Fruit fly (Drosophila melanogaster) whole organism, prepupa: Measurements from ENCODE around the gene CG5080.

Experiments
- Blimp-1 ChIP-seq: fragments of 200-800 bp; sonication (Bioruptor generic); optimal IDR thresholded peaks from 3 replicates; lab custom pipeline; 2017; ENCODE audit warnings: missing biosample characterization, missing genetic modification characterization, mild to moderate bottlenecking, moderate library complexity, missing genetic modification reagents
- CG10631 ChIP-seq: fragments of 200-800 bp; sonication (Bioruptor generic); optimal IDR thresholded peaks from 2 replicates; lab custom pipeline; 2016; ENCODE audit warnings: missing biosample characterization, missing genetic modification characterization
- CG10669 ChIP-seq: fragments of 200-800 bp; sonication (Bioruptor generic); optimal IDR thresholded peaks from 3 replicates; lab custom pipeline; 2018; ENCODE audit warnings: missing biosample characterization, mild to moderate bottlenecking, missing genetic modification characterization, moderate library complexity
- CG11294 ChIP-seq: fragments of 200-800 bp; sonication (Bioruptor generic); IDR thresholded peaks from 2 replicates; pipeline ENCODE4 v1.3.6; 2022; ENCODE audit warnings: missing biosample characterization, missing genetic modification characterization
- CG11902 ChIP-seq: fragments of 200-800 bp; sonication (Bioruptor generic); optimal IDR thresholded peaks from 3 replicates; lab custom pipeline; 2016; ENCODE audit warnings: missing biosample characterization, missing genetic modification characterization
- CG1621 ChIP-seq: fragments of 200-800 bp; sonication (Bioruptor generic); optimal IDR thresholded peaks from 3 replicates; lab custom pipeline; 2018; ENCODE audit warnings: missing biosample characterization, mild to moderate bottlenecking, missing genetic modification characterization
- CG16779 ChIP-seq: fragments of 200-800 bp; sonication (Bioruptor generic); optimal IDR thresholded peaks from 3 replicates; lab custom pipeline; 2017; ENCODE audit warnings: missing biosample characterization, mild to moderate bottlenecking, missing genetic modification characterization
- CG3032 ChIP-seq: fragments of 200-800 bp; optimal IDR thresholded peaks from 2 replicates; lab custom pipeline; 2019; ENCODE audit warnings: missing biosample characterization, mild to moderate bottlenecking, missing genetic modification characterization, moderate library complexity
- CG31627 ChIP-seq: fragments of 200-800 bp; sonication (Bioruptor generic); optimal IDR thresholded peaks from 3 replicates; lab custom pipeline; 2016; ENCODE audit warnings: missing biosample characterization, missing genetic modification characterization
- CG32006 ChIP-seq: fragments of 200-800 bp; sonication (Bioruptor generic); optimal IDR thresholded peaks from 3 replicates; lab custom pipeline; 2017; ENCODE audit warnings: missing biosample characterization, mild to moderate bottlenecking, missing genetic modification characterization
- CG34406 ChIP-seq: fragments of 200-800 bp; sonication (Bioruptor generic); optimal IDR thresholded peaks from 3 replicates; lab custom pipeline; 2016; ENCODE audit warnings: missing biosample characterization, missing genetic modification characterization
- CG3919 ChIP-seq: fragments of 200-800 bp; sonication (Bioruptor generic); optimal IDR thresholded peaks from 3 replicates; lab custom pipeline; 2016; ENCODE audit warnings: missing biosample characterization, missing genetic modification characterization
- CG4318 ChIP-seq: fragments of 200-800 bp; sonication (Bioruptor generic); optimal IDR thresholded peaks from 3 replicates; lab custom pipeline; 2017; ENCODE audit warnings: missing biosample characterization, mild to moderate bottlenecking, missing genetic modification characterization
- CG6163 ChIP-seq: fragments of 200-800 bp; sonication (Bioruptor generic); IDR thresholded peaks from 3 replicates; pipeline ENCODE4 v1.3.6; 2022; ENCODE audit warnings: missing biosample characterization, missing genetic modification characterization
- CG6276 ChIP-seq: fragments of 200-800 bp; sonication (Bioruptor generic); optimal IDR thresholded peaks from 2 replicates; lab custom pipeline; 2017; ENCODE audit warnings: missing biosample characterization, mild to moderate bottlenecking, missing genetic modification characterization
- CG6792 ChIP-seq: fragments of 200-800 bp; sonication (Bioruptor generic); optimal IDR thresholded peaks from 3 replicates; lab custom pipeline; 2016; ENCODE audit warnings: missing biosample characterization, missing genetic modification characterization
- CG6854 ChIP-seq: fragments of 200-800 bp; sonication (Bioruptor generic); optimal IDR thresholded peaks from 2 replicates; lab custom pipeline; 2017; ENCODE audit warnings: missing biosample characterization, mild to moderate bottlenecking, missing genetic modification characterization
- CG7368 ChIP-seq: fragments of 200-800 bp; sonication (Bioruptor generic); optimal IDR thresholded peaks from 3 replicates; lab custom pipeline; 2016; ENCODE audit warnings: missing biosample characterization, missing genetic modification characterization
- CG8119 ChIP-seq: fragments of 200-800 bp; sonication (Bioruptor generic); IDR thresholded peaks from 3 replicates; pipeline ENCODE4 v1.3.6; 2022; ENCODE audit warnings: missing biosample characterization, missing genetic modification characterization
- CG8319 ChIP-seq: fragments of 200-800 bp; sonication (Bioruptor generic); optimal IDR thresholded peaks from 3 replicates; lab custom pipeline; 2016; ENCODE audit warnings: missing biosample characterization, missing genetic modification characterization
- CG8632 ChIP-seq: fragments of 200-800 bp; sonication (Bioruptor generic); optimal IDR thresholded peaks from 3 replicates; lab custom pipeline; 2016; ENCODE audit warnings: missing biosample characterization, missing genetic modification characterization
- CG9139 ChIP-seq: fragments of 200-800 bp; sonication (Bioruptor generic); optimal IDR thresholded peaks from 3 replicates; lab custom pipeline; 2017; ENCODE audit warnings: missing biosample characterization, mild to moderate bottlenecking, missing genetic modification characterization
- Eip78C ChIP-seq: fragments of 200-800 bp; sonication (Bioruptor generic); peaks from one replicate; lab custom pipeline; 2016; ENCODE audit warnings: missing biosample characterization, missing genetic modification characterization
- Eip93F ChIP-seq: fragments of 200-800 bp; sonication (Bioruptor generic); optimal IDR thresholded peaks from 2 replicates; lab custom pipeline; 2016; ENCODE audit warnings: missing biosample characterization, mild to moderate bottlenecking, missing genetic modification characterization
- Ets21C ChIP-seq: fragments of 200-800 bp; sonication (Bioruptor generic); optimal IDR thresholded peaks from 3 replicates; lab custom pipeline; 2016; ENCODE audit warnings: missing biosample characterization, missing genetic modification characterization
- Ets96B ChIP-seq: fragments of 200-800 bp; optimal IDR thresholded peaks from 2 replicates; lab custom pipeline; 2019; ENCODE audit warnings: missing biosample characterization, mild to moderate bottlenecking, missing genetic modification characterization, moderate library complexity
- Gug ChIP-seq: fragments of 200-800 bp; sonication (Bioruptor generic); IDR thresholded peaks from 2 replicates; pipeline ENCODE4 v1.3.6; 2022; ENCODE audit warnings: missing biosample characterization, missing genetic modification characterization
- Hr39 ChIP-seq: fragments of 200-800 bp; sonication (Bioruptor generic); optimal IDR thresholded peaks from 2 replicates; lab custom pipeline; 2016; ENCODE audit warnings: missing biosample characterization, missing genetic modification characterization
- Hr4 ChIP-seq: fragments of 200-800 bp; sonication (Bioruptor generic); optimal IDR thresholded peaks from 3 replicates; lab custom pipeline; 2016; ENCODE audit warnings: missing biosample characterization, missing genetic modification characterization
- Lpt ChIP-seq: fragments of 200-800 bp; sonication (Bioruptor generic); optimal IDR thresholded peaks from 3 replicates; lab custom pipeline; 2016; ENCODE audit warnings: missing biosample characterization, missing genetic modification characterization
- Met ChIP-seq: fragments of 200-800 bp; sonication (Bioruptor generic); optimal IDR thresholded peaks from 3 replicates; lab custom pipeline; 2016; ENCODE audit warnings: missing biosample characterization, missing genetic modification characterization
- OdsH ChIP-seq: fragments of 200-800 bp; sonication (Bioruptor generic); optimal IDR thresholded peaks from 3 replicates; lab custom pipeline; 2016; ENCODE audit warnings: missing biosample characterization, missing genetic modification characterization
- Sox102F ChIP-seq: fragments of 200-800 bp; sonication (Bioruptor generic); optimal IDR thresholded peaks from 2 replicates; lab custom pipeline; 2016; ENCODE audit warnings: missing biosample characterization, mild to moderate bottlenecking, missing genetic modification characterization
- Sox15 ChIP-seq: fragments of 200-800 bp; sonication (Bioruptor generic); optimal IDR thresholded peaks from 3 replicates; lab custom pipeline; 2016; ENCODE audit warnings: missing biosample characterization, missing genetic modification characterization
- acj6 ChIP-seq: fragments of 200-800 bp; sonication (Bioruptor generic); optimal IDR thresholded peaks from 3 replicates; lab custom pipeline; 2016; ENCODE audit warnings: missing biosample characterization, missing genetic modification characterization
- cyc ChIP-seq: fragments of 200-800 bp; sonication (Bioruptor generic); optimal IDR thresholded peaks from 3 replicates; lab custom pipeline; 2016; ENCODE audit warnings: missing biosample characterization, missing genetic modification characterization
- dac ChIP-seq: fragments of 200-800 bp; sonication (Bioruptor generic); optimal IDR thresholded peaks from 2 replicates; lab custom pipeline; 2017; ENCODE audit warnings: missing biosample characterization, mild to moderate bottlenecking, missing genetic modification characterization
- dsx ChIP-seq: fragments of 200-800 bp; optimal IDR thresholded peaks from 3 replicates; lab custom pipeline; 2019; ENCODE audit warnings: missing biosample characterization, mild to moderate bottlenecking, missing genetic modification characterization, moderate library complexity; ENCODE audit not compliant: poor library complexity, severe bottlenecking
- fd59A ChIP-seq: fragments of 200-800 bp; sonication (Bioruptor generic); optimal IDR thresholded peaks from 2 replicates; lab custom pipeline; 2017; ENCODE audit warnings: missing biosample characterization, mild to moderate bottlenecking, missing genetic modification characterization, missing genetic modification reagents
- fd85E ChIP-seq: fragments of 200-800 bp; sonication (Bioruptor generic); optimal IDR thresholded peaks from 3 replicates; lab custom pipeline; 2016; ENCODE audit warnings: missing biosample characterization, missing genetic modification characterization
- fkh ChIP-seq: fragments of 200-800 bp; sonication (Bioruptor generic); optimal IDR thresholded peaks from 3 replicates; lab custom pipeline; 2017; ENCODE audit warnings: missing biosample characterization, mild to moderate bottlenecking, missing genetic modification characterization, moderate library complexity
- lz ChIP-seq: fragments of 200-800 bp; sonication (Bioruptor generic); optimal IDR thresholded peaks from 3 replicates; lab custom pipeline; 2016; ENCODE audit warnings: missing biosample characterization, missing genetic modification characterization
- net ChIP-seq: fragments of 200-800 bp; sonication (Bioruptor generic); optimal IDR thresholded peaks from 3 replicates; lab custom pipeline; 2016; ENCODE audit warnings: missing biosample characterization, missing genetic modification characterization
- pdm3 ChIP-seq: fragments of 200-800 bp; sonication (Bioruptor generic); optimal IDR thresholded peaks from 3 replicates; lab custom pipeline; 2016; ENCODE audit warnings: missing biosample characterization, missing genetic modification characterization
- salr ChIP-seq, 2 experiments: fragments of 200-800 bp; sonication (Bioruptor generic); optimal IDR thresholded peaks; 3 replicates each; lab custom pipeline; 2016 to 2018; ENCODE audit warnings: missing biosample characterization in 2 of 2, missing genetic modification characterization in 2 of 2, mild to moderate bottlenecking in 1 of 2
- spab ChIP-seq: fragments of 200-800 bp; sonication (Bioruptor generic); optimal IDR thresholded peaks from 2 replicates; lab custom pipeline; 2017; ENCODE audit warnings: missing biosample characterization, mild to moderate bottlenecking, missing genetic modification characterization, missing genetic modification reagents
- ss ChIP-seq, 2 experiments: fragments of 200-800 bp; sonication (Bioruptor generic); optimal IDR thresholded peaks; 2 replicates in 1 of 2; 3 replicates in 1 of 2; lab custom pipeline; 2017 to 2018; ENCODE audit warnings: mild to moderate bottlenecking in 2 of 2, missing biosample characterization in 2 of 2, missing genetic modification characterization in 2 of 2, moderate library complexity in 1 of 2
- svp ChIP-seq: fragments of 200-800 bp; sonication (Bioruptor generic); peaks from one replicate; lab custom pipeline; 2016; ENCODE audit warnings: missing biosample characterization, missing genetic modification characterization
- vri ChIP-seq: fragments of 200-800 bp; sonication (Bioruptor generic); optimal IDR thresholded peaks from 3 replicates; lab custom pipeline; 2016; ENCODE audit warnings: missing biosample characterization, mild to moderate bottlenecking, missing genetic modification characterization

The CG5080 gene

DNA sequence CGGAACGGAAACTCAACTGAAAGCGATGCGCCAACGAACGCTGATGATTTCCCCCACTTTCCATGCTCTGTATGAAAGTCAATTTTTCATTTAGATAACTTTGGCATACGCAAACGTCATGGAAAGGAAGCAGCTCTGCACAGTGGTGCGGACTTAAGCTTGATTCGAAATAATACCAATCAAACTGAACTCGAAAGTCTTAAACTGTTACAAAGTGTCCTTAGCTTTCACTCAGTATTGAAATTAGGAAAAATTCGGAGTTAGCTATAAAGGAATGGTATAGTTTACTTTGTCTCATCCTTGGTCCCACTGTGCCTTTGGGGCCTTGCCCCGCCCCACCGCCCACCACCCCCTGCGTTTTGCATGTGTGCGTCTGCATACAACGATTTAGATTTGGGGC lies 43.7 kb upstream of the CG5080 start (continued):
- TF ChIP-seq salr (GFP tag; optimal IDR thresholded peaks at IDR 0.05; lab: Kevin White, UChicago) (no peak), CG4318 (no peak), Ets96B (tag; lab: Kevin White, UChicago) (no peak), Eip93F (GFP tag; lab: Kevin White, UChicago) (no peak), Eip78C (GFP tag; lab: Kevin White, UChicago) (peak; percentile 48), lz (GFP tag; lab: Kevin White, UChicago) (no peak), CG16779 (tag; lab: Kevin White, UChicago) (no peak), Gug (GFP tag; lab: Robert Waterston, UW) (no peak), CG1621 (tag; lab: Kevin White, UChicago) (no peak), Hr4 (GFP tag; lab: Kevin White, UChicago) (peak; percentile 19), CG8119 (GFP tag; lab: Robert Waterston, UW) (no peak), fd85E (GFP tag; lab: Kevin White, UChicago) (no peak), CG6276 (no peak), Sox102F (GFP tag; lab: Kevin White, UChicago) (no peak), svp (GFP tag; lab: Kevin White, UChicago) (peak; percentile 59), CG11902 (GFP tag; lab: Kevin White, UChicago) (no peak), Met (peak; percentile 24)
- TF ChIP-seq, all 60 proteins: peak for 9

DNA sequence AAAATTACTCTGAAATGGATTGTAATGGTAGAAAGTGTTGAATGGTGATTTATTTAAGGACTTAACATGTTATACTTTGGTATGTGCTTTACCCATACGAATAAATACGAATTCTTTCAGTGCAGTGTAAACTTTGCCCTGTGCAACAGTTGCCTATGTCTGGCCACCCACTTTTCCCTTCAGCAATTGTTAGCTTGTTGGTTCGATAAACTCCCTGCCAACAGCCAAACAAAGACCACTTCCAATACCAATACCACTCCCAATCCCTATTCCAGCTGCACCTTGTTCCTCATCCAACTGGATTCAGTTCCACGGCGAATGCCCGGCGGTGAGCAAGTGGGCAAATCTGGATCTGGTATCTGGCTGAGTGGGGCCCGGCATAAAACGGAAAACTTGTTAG lies 40.2 kb upstream of the CG5080 start, which contains the start of gene CG14342:
Gene CG14342, plus strand, starts transcription at position 301 of the 400 bp plus-strand sequence.
- no peak for TF ChIP-seq Lpt (GFP tag; lab: Kevin White, UChicago)
- no peak for TF ChIP-seq Hr4 (GFP tag; lab: Kevin White, UChicago)
- TF ChIP-seq ss (GFP tag; optimal IDR thresholded peaks at IDR 0.05; lab: Kevin White, UChicago), result no peak
- TF ChIP-seq Sox102F (GFP tag; lab: Kevin White, UChicago), result no peak
- TF ChIP-seq lz (GFP tag; lab: Kevin White, UChicago), result no peak
- peak; percentile 21 for TF ChIP-seq CG6792
- TF ChIP-seq salr (GFP tag; optimal IDR thresholded peaks at IDR 0.05; lab: Kevin White, UChicago), result no peak
- TF ChIP-seq Hr39 (GFP tag; lab: Kevin White, UChicago), result no peak
- peak; percentile 12 for TF ChIP-seq OdsH (GFP tag; lab: Kevin White, UChicago)
- TF ChIP-seq Eip78C (GFP tag; lab: Kevin White, UChicago), result peak; percentile 63
- no peak for TF ChIP-seq CG3032 (tag; lab: Kevin White, UChicago)
- no peak for TF ChIP-seq CG11294 (GFP tag; lab: Robert Waterston, UW)
- no peak for TF ChIP-seq vri
- no peak for TF ChIP-seq net (GFP tag; lab: Kevin White, UChicago)
- TF ChIP-seq fd59A (GFP tag; lab: Kevin White, UChicago), result no peak
- TF ChIP-seq CG8632, result peak; percentile 4
- TF ChIP-seq cyc (GFP tag; lab: Kevin White, UChicago), result no peak
- no peak for TF ChIP-seq Ets21C (GFP tag; lab: Kevin White, UChicago)
- TF ChIP-seq Met, result no peak
- TF ChIP-seq CG1621 (tag; lab: Kevin White, UChicago), result no peak
- TF ChIP-seq CG6163 (GFP tag; lab: Robert Waterston, UW), result no peak
- no peak for TF ChIP-seq CG9139 (GFP tag; lab: Kevin White, UChicago)
- TF ChIP-seq spab (GFP tag; lab: Kevin White, UChicago), result no peak
- TF ChIP-seq CG8319, result no peak
- TF ChIP-seq Eip93F (GFP tag; lab: Kevin White, UChicago), result no peak
- no peak for TF ChIP-seq pdm3 (GFP tag; lab: Kevin White, UChicago)
- TF ChIP-seq dsx (GFP tag; lab: Kevin White, UChicago), result no peak
- no peak for TF ChIP-seq CG10631 (GFP tag; lab: Kevin White, UChicago)
- no peak for TF ChIP-seq CG32006 (GFP tag; lab: Kevin White, UChicago)
- no peak for TF ChIP-seq dac (GFP tag; lab: Kevin White, UChicago)
- TF ChIP-seq CG11902 (GFP tag; lab: Kevin White, UChicago), result no peak
- no peak for TF ChIP-seq CG7368 (GFP tag; lab: Kevin White, UChicago)
- TF ChIP-seq CG6854 (GFP tag; lab: Kevin White, UChicago), result no peak
- TF ChIP-seq Sox15, result no peak
- no peak for TF ChIP-seq fkh
- no peak for TF ChIP-seq Ets96B (tag; lab: Kevin White, UChicago)
- no peak for TF ChIP-seq CG8119 (GFP tag; lab: Robert Waterston, UW)
- peak; percentile 4 for TF ChIP-seq CG34406 (GFP tag; lab: Kevin White, UChicago)
- TF ChIP-seq CG3919 (GFP tag; lab: Kevin White, UChicago), result no peak
- no peak for TF ChIP-seq Gug (GFP tag; lab: Robert Waterston, UW)
- TF ChIP-seq CG10669 (GFP tag; lab: Kevin White, UChicago), result no peak
- TF ChIP-seq CG31627 (GFP tag; lab: Kevin White, UChicago), result no peak
- no peak for TF ChIP-seq acj6 (GFP tag; lab: Kevin White, UChicago)
- no peak for TF ChIP-seq Blimp-1 (GFP tag; lab: Kevin White, UChicago)
